Fruit fly (Drosophila melanogaster) whole organism, prepupa: ENCODE results near the gene CG31102.
A peak's percentile ranks its signal among the peaks of the same experiment; 100 is the strongest.

Experiments used
- CG10631 ChIP-seq: fragments of 200-800 bp; sonication (Bioruptor generic); optimal IDR thresholded peaks from 2 replicates; lab custom pipeline; 2016; ENCODE audit warnings: missing biosample characterization, missing genetic modification characterization
- CG10669 ChIP-seq: fragments of 200-800 bp; sonication (Bioruptor generic); optimal IDR thresholded peaks from 3 replicates; lab custom pipeline; 2018; ENCODE audit warnings: missing biosample characterization, mild to moderate bottlenecking, missing genetic modification characterization, moderate library complexity
- CG11294 ChIP-seq: fragments of 200-800 bp; sonication (Bioruptor generic); IDR thresholded peaks from 2 replicates; pipeline ENCODE4 v1.3.6; 2022; ENCODE audit warnings: missing biosample characterization, missing genetic modification characterization
- CG11762 ChIP-seq: fragments of 200-800 bp; sonication (Bioruptor generic); optimal IDR thresholded peaks from 3 replicates; lab custom pipeline; 2016; ENCODE audit warnings: missing biosample characterization, missing genetic modification characterization; ENCODE audit not compliant: insufficient read depth
- CG15336 ChIP-seq: fragments of 200-800 bp; sonication (Bioruptor generic); IDR thresholded peaks from 2 replicates; pipeline ENCODE4 v1.3.6; 2022; ENCODE audit warnings: missing biosample characterization, missing genetic modification characterization
- CG16779 ChIP-seq: fragments of 200-800 bp; sonication (Bioruptor generic); optimal IDR thresholded peaks from 3 replicates; lab custom pipeline; 2017; ENCODE audit warnings: missing biosample characterization, mild to moderate bottlenecking, missing genetic modification characterization
- CG3032 ChIP-seq: fragments of 200-800 bp; optimal IDR thresholded peaks from 2 replicates; lab custom pipeline; 2019; ENCODE audit warnings: missing biosample characterization, mild to moderate bottlenecking, missing genetic modification characterization, moderate library complexity
- CG31627 ChIP-seq: fragments of 200-800 bp; sonication (Bioruptor generic); optimal IDR thresholded peaks from 3 replicates; lab custom pipeline; 2016; ENCODE audit warnings: missing biosample characterization, missing genetic modification characterization
- CG4318 ChIP-seq: fragments of 200-800 bp; sonication (Bioruptor generic); optimal IDR thresholded peaks from 3 replicates; lab custom pipeline; 2017; ENCODE audit warnings: missing biosample characterization, mild to moderate bottlenecking, missing genetic modification characterization
- CG6163 ChIP-seq: fragments of 200-800 bp; sonication (Bioruptor generic); IDR thresholded peaks from 3 replicates; pipeline ENCODE4 v1.3.6; 2022; ENCODE audit warnings: missing biosample characterization, missing genetic modification characterization
- CG6276 ChIP-seq: fragments of 200-800 bp; sonication (Bioruptor generic); optimal IDR thresholded peaks from 2 replicates; lab custom pipeline; 2017; ENCODE audit warnings: missing biosample characterization, mild to moderate bottlenecking, missing genetic modification characterization
- CG6792 ChIP-seq: fragments of 200-800 bp; sonication (Bioruptor generic); optimal IDR thresholded peaks from 3 replicates; lab custom pipeline; 2016; ENCODE audit warnings: missing biosample characterization, missing genetic modification characterization
- CG7368 ChIP-seq: fragments of 200-800 bp; sonication (Bioruptor generic); optimal IDR thresholded peaks from 3 replicates; lab custom pipeline; 2016; ENCODE audit warnings: missing biosample characterization, missing genetic modification characterization
- CG8119 ChIP-seq: fragments of 200-800 bp; sonication (Bioruptor generic); IDR thresholded peaks from 3 replicates; pipeline ENCODE4 v1.3.6; 2022; ENCODE audit warnings: missing biosample characterization, missing genetic modification characterization
- CG8319 ChIP-seq: fragments of 200-800 bp; sonication (Bioruptor generic); optimal IDR thresholded peaks from 3 replicates; lab custom pipeline; 2016; ENCODE audit warnings: missing biosample characterization, missing genetic modification characterization
- CG8632 ChIP-seq: fragments of 200-800 bp; sonication (Bioruptor generic); optimal IDR thresholded peaks from 3 replicates; lab custom pipeline; 2016; ENCODE audit warnings: missing biosample characterization, missing genetic modification characterization
- CG9139 ChIP-seq: fragments of 200-800 bp; sonication (Bioruptor generic); optimal IDR thresholded peaks from 3 replicates; lab custom pipeline; 2017; ENCODE audit warnings: missing biosample characterization, mild to moderate bottlenecking, missing genetic modification characterization
- Eip75B ChIP-seq: fragments of 200-800 bp; sonication (Bioruptor generic); optimal IDR thresholded peaks from 3 replicates; lab custom pipeline; 2016; ENCODE audit warnings: missing biosample characterization, missing genetic modification characterization
- Ets96B ChIP-seq: fragments of 200-800 bp; optimal IDR thresholded peaks from 2 replicates; lab custom pipeline; 2019; ENCODE audit warnings: missing biosample characterization, mild to moderate bottlenecking, missing genetic modification characterization, moderate library complexity
- Gug ChIP-seq: fragments of 200-800 bp; sonication (Bioruptor generic); IDR thresholded peaks from 2 replicates; pipeline ENCODE4 v1.3.6; 2022; ENCODE audit warnings: missing biosample characterization, missing genetic modification characterization
- Hr39 ChIP-seq: fragments of 200-800 bp; sonication (Bioruptor generic); optimal IDR thresholded peaks from 2 replicates; lab custom pipeline; 2016; ENCODE audit warnings: missing biosample characterization, missing genetic modification characterization
- Hr4 ChIP-seq: fragments of 200-800 bp; sonication (Bioruptor generic); optimal IDR thresholded peaks from 3 replicates; lab custom pipeline; 2016; ENCODE audit warnings: missing biosample characterization, missing genetic modification characterization
- OdsH ChIP-seq: fragments of 200-800 bp; sonication (Bioruptor generic); optimal IDR thresholded peaks from 3 replicates; lab custom pipeline; 2016; ENCODE audit warnings: missing biosample characterization, missing genetic modification characterization
- Smox ChIP-seq: fragments of 200-800 bp; sonication (Bioruptor generic); optimal IDR thresholded peaks from 3 replicates; lab custom pipeline; 2016; ENCODE audit warnings: missing biosample characterization, missing genetic modification characterization
- Sox102F ChIP-seq: fragments of 200-800 bp; sonication (Bioruptor generic); optimal IDR thresholded peaks from 2 replicates; lab custom pipeline; 2016; ENCODE audit warnings: missing biosample characterization, mild to moderate bottlenecking, missing genetic modification characterization
- Sox15 ChIP-seq: fragments of 200-800 bp; sonication (Bioruptor generic); optimal IDR thresholded peaks from 3 replicates; lab custom pipeline; 2016; ENCODE audit warnings: missing biosample characterization, missing genetic modification characterization
- achi ChIP-seq: fragments of 200-800 bp; sonication (Bioruptor generic); optimal IDR thresholded peaks from 3 replicates; lab custom pipeline; 2016; ENCODE audit warnings: missing biosample characterization, missing genetic modification characterization
- acj6 ChIP-seq: fragments of 200-800 bp; sonication (Bioruptor generic); optimal IDR thresholded peaks from 3 replicates; lab custom pipeline; 2016; ENCODE audit warnings: missing biosample characterization, missing genetic modification characterization
- cyc ChIP-seq: fragments of 200-800 bp; sonication (Bioruptor generic); optimal IDR thresholded peaks from 3 replicates; lab custom pipeline; 2016; ENCODE audit warnings: missing biosample characterization, missing genetic modification characterization
- dac ChIP-seq: fragments of 200-800 bp; sonication (Bioruptor generic); optimal IDR thresholded peaks from 2 replicates; lab custom pipeline; 2017; ENCODE audit warnings: missing biosample characterization, mild to moderate bottlenecking, missing genetic modification characterization
- eg ChIP-seq: fragments of 200-800 bp; sonication (Bioruptor generic); IDR thresholded peaks from 3 replicates; pipeline ENCODE4 v1.3.6; 2022; ENCODE audit warnings: missing biosample characterization, missing genetic modification characterization
- esn ChIP-seq: fragments of 200-800 bp; sonication (Bioruptor generic); optimal IDR thresholded peaks from 2 replicates; lab custom pipeline; 2016; ENCODE audit warnings: missing biosample characterization, mild to moderate bottlenecking, missing genetic modification characterization, moderate library complexity
- fd59A ChIP-seq: fragments of 200-800 bp; sonication (Bioruptor generic); optimal IDR thresholded peaks from 2 replicates; lab custom pipeline; 2017; ENCODE audit warnings: missing biosample characterization, mild to moderate bottlenecking, missing genetic modification characterization, missing genetic modification reagents
- fkh ChIP-seq: fragments of 200-800 bp; sonication (Bioruptor generic); optimal IDR thresholded peaks from 3 replicates; lab custom pipeline; 2017; ENCODE audit warnings: missing biosample characterization, mild to moderate bottlenecking, missing genetic modification characterization, moderate library complexity
- lz ChIP-seq: fragments of 200-800 bp; sonication (Bioruptor generic); optimal IDR thresholded peaks from 3 replicates; lab custom pipeline; 2016; ENCODE audit warnings: missing biosample characterization, missing genetic modification characterization
- net ChIP-seq: fragments of 200-800 bp; sonication (Bioruptor generic); optimal IDR thresholded peaks from 3 replicates; lab custom pipeline; 2016; ENCODE audit warnings: missing biosample characterization, missing genetic modification characterization
- ss ChIP-seq, 2 experiments: fragments of 200-800 bp; sonication (Bioruptor generic); optimal IDR thresholded peaks; 2 replicates in 1 of 2; 3 replicates in 1 of 2; lab custom pipeline; 2017 to 2018; ENCODE audit warnings: mild to moderate bottlenecking in 2 of 2, missing biosample characterization in 2 of 2, missing genetic modification characterization in 2 of 2, moderate library complexity in 1 of 2
- svp ChIP-seq: fragments of 200-800 bp; sonication (Bioruptor generic); peaks from one replicate; lab custom pipeline; 2016; ENCODE audit warnings: missing biosample characterization, missing genetic modification characterization
- vri ChIP-seq: fragments of 200-800 bp; sonication (Bioruptor generic); optimal IDR thresholded peaks from 3 replicates; lab custom pipeline; 2016; ENCODE audit warnings: missing biosample characterization, mild to moderate bottlenecking, missing genetic modification characterization

The CG31102 gene

DNA sequence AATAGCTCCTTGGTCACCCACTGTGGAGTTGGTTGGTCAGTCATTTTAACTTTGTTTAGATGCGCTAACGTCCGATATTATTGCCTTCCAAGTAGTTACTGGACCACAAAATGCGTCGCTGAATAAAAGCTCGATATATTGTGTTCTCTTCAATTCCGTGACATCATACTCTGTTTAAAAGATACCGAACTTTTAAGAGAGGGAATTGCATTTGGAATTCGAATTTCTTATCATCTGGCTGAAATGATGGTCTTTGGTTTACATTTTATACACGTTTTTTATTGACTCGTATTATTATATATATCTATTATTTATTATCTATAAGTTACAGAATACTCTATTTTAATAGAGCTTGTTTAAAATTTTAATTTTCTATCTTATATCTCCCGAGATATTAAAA lies 35.7 kb upstream of the CG31102 start, which contains the start of gene CHKov2:
Gene CHKov2 (minus strand): TSS at position 101 of the 400 bp plus-strand sequence.
- TF ChIP-seq CG8632 (GFP tag; lab: Kevin White, UChicago) (no peak), CG11762 (GFP tag; lab: Kevin White, UChicago) (no peak), CG10669 (GFP tag; lab: Kevin White, UChicago) (no peak), ss (GFP tag; optimal IDR thresholded peaks at IDR 0.05; lab: Kevin White, UChicago) (no peak), CG6792 (no peak), CG9139 (no peak), Smox (GFP tag; lab: Kevin White, UChicago) (no peak), Ets96B (no peak), eg (GFP tag; lab: Robert Waterston, UW) (no peak), CG31627 (GFP tag; lab: Kevin White, UChicago) (no peak), CG8119 (GFP tag; lab: Robert Waterston, UW) (no peak), CG4318 (no peak)

DNA sequence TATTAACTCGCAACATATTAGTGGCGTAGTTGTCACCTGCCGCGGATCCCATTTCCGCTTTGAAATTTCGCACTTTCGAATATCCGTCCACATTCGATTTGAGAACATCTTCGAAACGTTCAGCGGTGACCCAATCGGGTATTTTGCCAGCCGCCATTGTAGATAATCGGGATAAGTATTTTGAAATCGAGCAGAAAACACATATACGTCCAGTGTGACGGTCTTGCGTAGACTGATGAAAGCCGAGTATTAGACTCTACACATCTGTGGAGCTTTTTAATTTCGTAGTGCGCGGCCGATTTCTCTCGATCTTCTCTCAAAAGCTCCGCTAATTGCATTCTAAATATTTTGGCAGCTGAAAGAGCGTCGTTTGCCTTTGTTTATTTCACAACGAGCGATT lies 33.7 kb upstream of the CG31102 start, which contains the start of gene CHKov1:
Gene CHKov1 (minus strand): TSS at position 238 of the 400 bp plus-strand sequence.
- TF ChIP-seq vri (GFP tag; lab: Kevin White, UChicago) (peak; percentile 30), CG16779 (tag; lab: Kevin White, UChicago) (no peak), CG9139 (no peak), Hr39 (GFP tag; lab: Kevin White, UChicago) (no peak), dac (GFP tag; lab: Kevin White, UChicago) (no peak), CG15336 (GFP tag; lab: Robert Waterston, UW) (0 out of 2 replicates have a peak, but pooled peaks have one; percentile 21), cyc (no peak)

DNA sequence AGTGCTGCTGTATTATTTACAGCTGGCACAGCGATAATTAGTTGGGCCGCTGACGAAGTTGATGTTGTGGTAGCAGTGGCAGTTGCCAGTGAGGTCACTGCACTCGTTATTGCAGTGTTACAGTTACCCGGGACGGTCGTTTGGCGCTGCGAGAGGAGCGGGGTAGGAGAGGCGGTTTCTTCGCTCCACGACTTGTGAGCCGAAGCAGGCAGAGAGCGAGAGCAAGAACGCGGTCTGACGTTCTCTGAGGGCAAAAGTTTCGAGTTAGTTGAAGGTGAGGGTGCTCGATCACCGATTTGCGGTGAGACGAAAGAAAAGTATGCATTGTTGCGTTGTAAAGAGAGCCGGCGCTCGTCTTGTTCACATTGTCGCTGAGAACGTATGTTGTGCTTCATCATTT lies 33.1 kb upstream of the CG31102 start:
- TF ChIP-seq CG8119 (GFP tag; lab: Robert Waterston, UW): 0 out of 3 replicates have a peak, but pooled peaks have one; percentile 28
- 0 out of 3 replicates have a peak, but pooled peaks have one; percentile 17 for TF ChIP-seq eg (GFP tag; lab: Robert Waterston, UW)

DNA sequence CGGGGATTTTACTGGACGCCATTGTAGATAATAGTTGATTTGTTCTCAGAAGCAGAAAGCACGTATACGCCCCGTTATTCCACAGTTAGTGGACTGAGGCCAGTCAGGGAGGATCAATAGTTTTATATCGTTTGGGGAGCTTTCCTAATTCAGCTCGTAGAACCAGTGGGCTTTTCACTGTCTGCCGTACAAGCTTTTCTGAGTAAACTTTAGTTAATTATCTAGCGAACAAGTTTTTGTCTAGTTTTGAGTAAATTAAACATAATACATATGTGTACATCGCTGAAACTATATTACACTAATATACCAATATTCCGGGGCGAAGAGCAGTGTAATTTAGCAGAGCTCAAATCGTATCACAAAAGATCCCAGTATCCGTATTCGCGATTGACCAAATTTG lies 27.3 kb upstream of the CG31102 start, which contains the start of gene CG10562:
Gene CG10562 (minus strand): TSS at position 101 of the 400 bp plus-strand sequence.
- no peak for TF ChIP-seq esn (GFP tag; lab: Kevin White, UChicago)
- TF ChIP-seq CG6276 (GFP tag; lab: Kevin White, UChicago): no peak
- no peak for TF ChIP-seq Smox (GFP tag; lab: Kevin White, UChicago)
- TF ChIP-seq CG6163 (GFP tag; lab: Robert Waterston, UW): no peak
- TF ChIP-seq acj6 (GFP tag; lab: Kevin White, UChicago): no peak
- TF ChIP-seq Ets96B: no peak
- TF ChIP-seq CG8319 (GFP tag; lab: Kevin White, UChicago): no peak
- no peak for TF ChIP-seq lz (GFP tag; lab: Kevin White, UChicago)
- no peak for TF ChIP-seq CG4318
- TF ChIP-seq CG7368: no peak
- no peak for TF ChIP-seq CG11294
- no peak for TF ChIP-seq cyc
- no peak for TF ChIP-seq Hr4
- no peak for TF ChIP-seq svp
- no peak for TF ChIP-seq Gug (GFP tag; lab: Robert Waterston, UW)
- no peak for TF ChIP-seq OdsH (GFP tag; lab: Kevin White, UChicago)
- TF ChIP-seq fkh: no peak
- no peak for TF ChIP-seq fd59A (GFP tag; lab: Kevin White, UChicago)
- TF ChIP-seq, all 60 proteins: peak for 0

DNA sequence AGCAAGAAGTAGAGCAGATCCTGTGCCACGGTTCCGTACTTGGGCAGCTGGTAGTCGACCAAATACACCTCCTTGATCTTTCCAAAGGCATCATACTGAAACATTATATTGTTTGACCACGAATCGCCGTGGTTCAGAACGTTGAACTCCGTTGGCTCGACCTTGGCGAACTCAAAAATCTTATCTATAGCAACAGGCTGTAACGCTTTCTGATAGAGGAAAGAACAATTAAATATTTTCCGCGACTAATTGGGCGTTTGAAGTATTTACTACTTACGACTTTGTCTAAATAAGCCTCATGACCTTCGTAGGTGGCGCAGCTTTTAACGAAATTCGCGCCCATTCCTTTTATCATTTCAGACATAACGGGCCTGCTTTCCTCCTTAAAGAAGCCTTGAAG lies 26.3 kb upstream of the CG31102 start:
- TF ChIP-seq svp (peak; percentile 72), esn (GFP tag; lab: Kevin White, UChicago) (no peak)

DNA sequence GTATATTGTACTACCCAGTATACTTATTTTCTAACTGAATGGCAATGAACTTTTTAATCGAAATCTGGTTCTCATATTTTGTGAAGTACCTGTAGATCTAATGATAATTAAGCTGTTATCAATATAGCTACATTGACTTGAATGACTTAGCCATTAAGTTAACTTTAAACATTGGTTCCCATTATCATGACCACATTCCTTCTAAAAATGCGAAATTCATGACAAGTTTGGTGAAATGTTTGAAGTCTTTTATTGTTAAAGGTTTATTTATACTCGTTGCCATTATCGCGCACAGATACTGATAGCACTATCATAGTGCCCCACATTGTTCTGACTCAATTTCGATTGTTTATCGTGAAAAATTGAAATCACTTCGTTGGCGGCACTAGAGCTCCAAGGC lies 25.5 kb upstream of the CG31102 start:
- TF ChIP-seq Gug (GFP tag; lab: Robert Waterston, UW): no peak
- no peak for TF ChIP-seq CG3032 (tag; lab: Kevin White, UChicago)
- no peak for TF ChIP-seq esn (GFP tag; lab: Kevin White, UChicago)
- TF ChIP-seq Sox15: no peak
- TF ChIP-seq Hr39 (GFP tag; lab: Kevin White, UChicago): no peak
- TF ChIP-seq net (GFP tag; lab: Kevin White, UChicago): no peak
- TF ChIP-seq CG10631 (GFP tag; lab: Kevin White, UChicago): no peak
- TF ChIP-seq Sox102F (GFP tag; lab: Kevin White, UChicago): no peak
- TF ChIP-seq Eip75B (GFP tag; lab: Kevin White, UChicago): no peak
- TF ChIP-seq CG10669 (GFP tag; lab: Kevin White, UChicago): no peak
- no peak for TF ChIP-seq Hr4
- no peak for TF ChIP-seq CG7368
- TF ChIP-seq Ets96B: no peak
- no peak for TF ChIP-seq CG8632 (GFP tag; lab: Kevin White, UChicago)
- no peak for TF ChIP-seq eg (GFP tag; lab: Robert Waterston, UW)
- no peak for TF ChIP-seq CG6792
- no peak for TF ChIP-seq achi (GFP tag; lab: Kevin White, UChicago)
- TF ChIP-seq OdsH (GFP tag; lab: Kevin White, UChicago): no peak
